Fruit fly (Drosophila melanogaster) whole organism, prepupa: Measurements from ENCODE around the gene ABCB7.

Experiments used
- Blimp-1 ChIP-seq: fragments of 200-800 bp; sonication (Bioruptor generic); optimal IDR thresholded peaks from 3 replicates; lab custom pipeline; 2017; ENCODE audit warnings: missing biosample characterization, missing genetic modification characterization, mild to moderate bottlenecking, moderate library complexity, missing genetic modification reagents
- CG10669 ChIP-seq: fragments of 200-800 bp; sonication (Bioruptor generic); optimal IDR thresholded peaks from 3 replicates; lab custom pipeline; 2018; ENCODE audit warnings: missing biosample characterization, mild to moderate bottlenecking, missing genetic modification characterization, moderate library complexity
- CG11294 ChIP-seq: fragments of 200-800 bp; sonication (Bioruptor generic); IDR thresholded peaks from 2 replicates; pipeline ENCODE4 v1.3.6; 2022; ENCODE audit warnings: missing biosample characterization, missing genetic modification characterization
- CG11902 ChIP-seq: fragments of 200-800 bp; sonication (Bioruptor generic); optimal IDR thresholded peaks from 3 replicates; lab custom pipeline; 2016; ENCODE audit warnings: missing biosample characterization, missing genetic modification characterization
- CG15336 ChIP-seq: fragments of 200-800 bp; sonication (Bioruptor generic); IDR thresholded peaks from 2 replicates; pipeline ENCODE4 v1.3.6; 2022; ENCODE audit warnings: missing biosample characterization, missing genetic modification characterization
- CG1621 ChIP-seq: fragments of 200-800 bp; sonication (Bioruptor generic); optimal IDR thresholded peaks from 3 replicates; lab custom pipeline; 2018; ENCODE audit warnings: missing biosample characterization, mild to moderate bottlenecking, missing genetic modification characterization
- CG16779 ChIP-seq: fragments of 200-800 bp; sonication (Bioruptor generic); optimal IDR thresholded peaks from 3 replicates; lab custom pipeline; 2017; ENCODE audit warnings: missing biosample characterization, mild to moderate bottlenecking, missing genetic modification characterization
- CG31627 ChIP-seq: fragments of 200-800 bp; sonication (Bioruptor generic); optimal IDR thresholded peaks from 3 replicates; lab custom pipeline; 2016; ENCODE audit warnings: missing biosample characterization, missing genetic modification characterization
- CG34406 ChIP-seq: fragments of 200-800 bp; sonication (Bioruptor generic); optimal IDR thresholded peaks from 3 replicates; lab custom pipeline; 2016; ENCODE audit warnings: missing biosample characterization, missing genetic modification characterization
- CG4318 ChIP-seq: fragments of 200-800 bp; sonication (Bioruptor generic); optimal IDR thresholded peaks from 3 replicates; lab custom pipeline; 2017; ENCODE audit warnings: missing biosample characterization, mild to moderate bottlenecking, missing genetic modification characterization
- CG6163 ChIP-seq: fragments of 200-800 bp; sonication (Bioruptor generic); IDR thresholded peaks from 3 replicates; pipeline ENCODE4 v1.3.6; 2022; ENCODE audit warnings: missing biosample characterization, missing genetic modification characterization
- CG6276 ChIP-seq: fragments of 200-800 bp; sonication (Bioruptor generic); optimal IDR thresholded peaks from 2 replicates; lab custom pipeline; 2017; ENCODE audit warnings: missing biosample characterization, mild to moderate bottlenecking, missing genetic modification characterization
- CG6808 ChIP-seq: fragments of 200-800 bp; sonication (Bioruptor generic); optimal IDR thresholded peaks from 3 replicates; lab custom pipeline; 2017; ENCODE audit warnings: missing biosample characterization, missing genetic modification characterization, mild to moderate bottlenecking, moderate library complexity, missing genetic modification reagents
- CG6854 ChIP-seq: fragments of 200-800 bp; sonication (Bioruptor generic); optimal IDR thresholded peaks from 2 replicates; lab custom pipeline; 2017; ENCODE audit warnings: missing biosample characterization, mild to moderate bottlenecking, missing genetic modification characterization
- CG7368 ChIP-seq: fragments of 200-800 bp; sonication (Bioruptor generic); optimal IDR thresholded peaks from 3 replicates; lab custom pipeline; 2016; ENCODE audit warnings: missing biosample characterization, missing genetic modification characterization
- CG8119 ChIP-seq: fragments of 200-800 bp; sonication (Bioruptor generic); IDR thresholded peaks from 3 replicates; pipeline ENCODE4 v1.3.6; 2022; ENCODE audit warnings: missing biosample characterization, missing genetic modification characterization
- CG8319 ChIP-seq: fragments of 200-800 bp; sonication (Bioruptor generic); optimal IDR thresholded peaks from 3 replicates; lab custom pipeline; 2016; ENCODE audit warnings: missing biosample characterization, missing genetic modification characterization
- Eip75B ChIP-seq: fragments of 200-800 bp; sonication (Bioruptor generic); optimal IDR thresholded peaks from 3 replicates; lab custom pipeline; 2016; ENCODE audit warnings: missing biosample characterization, missing genetic modification characterization
- Eip78C ChIP-seq: fragments of 200-800 bp; sonication (Bioruptor generic); peaks from one replicate; lab custom pipeline; 2016; ENCODE audit warnings: missing biosample characterization, missing genetic modification characterization
- Eip93F ChIP-seq: fragments of 200-800 bp; sonication (Bioruptor generic); optimal IDR thresholded peaks from 2 replicates; lab custom pipeline; 2016; ENCODE audit warnings: missing biosample characterization, mild to moderate bottlenecking, missing genetic modification characterization
- Ets21C ChIP-seq: fragments of 200-800 bp; sonication (Bioruptor generic); optimal IDR thresholded peaks from 3 replicates; lab custom pipeline; 2016; ENCODE audit warnings: missing biosample characterization, missing genetic modification characterization
- Ets96B ChIP-seq: fragments of 200-800 bp; optimal IDR thresholded peaks from 2 replicates; lab custom pipeline; 2019; ENCODE audit warnings: missing biosample characterization, mild to moderate bottlenecking, missing genetic modification characterization, moderate library complexity
- Gug ChIP-seq: fragments of 200-800 bp; sonication (Bioruptor generic); IDR thresholded peaks from 2 replicates; pipeline ENCODE4 v1.3.6; 2022; ENCODE audit warnings: missing biosample characterization, missing genetic modification characterization
- Hr38 ChIP-seq: sonication (Bioruptor generic); optimal IDR thresholded peaks from 2 replicates; lab custom pipeline; 2016; ENCODE audit warnings: missing biosample characterization, missing genetic modification characterization
- Hr39 ChIP-seq: fragments of 200-800 bp; sonication (Bioruptor generic); optimal IDR thresholded peaks from 2 replicates; lab custom pipeline; 2016; ENCODE audit warnings: missing biosample characterization, missing genetic modification characterization
- Hr4 ChIP-seq: fragments of 200-800 bp; sonication (Bioruptor generic); optimal IDR thresholded peaks from 3 replicates; lab custom pipeline; 2016; ENCODE audit warnings: missing biosample characterization, missing genetic modification characterization
- Sox102F ChIP-seq: fragments of 200-800 bp; sonication (Bioruptor generic); optimal IDR thresholded peaks from 2 replicates; lab custom pipeline; 2016; ENCODE audit warnings: missing biosample characterization, mild to moderate bottlenecking, missing genetic modification characterization
- Sox14 ChIP-seq: fragments of 200-800 bp; sonication (Bioruptor generic); optimal IDR thresholded peaks from 3 replicates; lab custom pipeline; 2016; ENCODE audit warnings: missing biosample characterization, missing genetic modification characterization
- Sox15 ChIP-seq: fragments of 200-800 bp; sonication (Bioruptor generic); optimal IDR thresholded peaks from 3 replicates; lab custom pipeline; 2016; ENCODE audit warnings: missing biosample characterization, missing genetic modification characterization
- achi ChIP-seq: fragments of 200-800 bp; sonication (Bioruptor generic); optimal IDR thresholded peaks from 3 replicates; lab custom pipeline; 2016; ENCODE audit warnings: missing biosample characterization, missing genetic modification characterization
- acj6 ChIP-seq: fragments of 200-800 bp; sonication (Bioruptor generic); optimal IDR thresholded peaks from 3 replicates; lab custom pipeline; 2016; ENCODE audit warnings: missing biosample characterization, missing genetic modification characterization
- dac ChIP-seq: fragments of 200-800 bp; sonication (Bioruptor generic); optimal IDR thresholded peaks from 2 replicates; lab custom pipeline; 2017; ENCODE audit warnings: missing biosample characterization, mild to moderate bottlenecking, missing genetic modification characterization
- dsx ChIP-seq: fragments of 200-800 bp; optimal IDR thresholded peaks from 3 replicates; lab custom pipeline; 2019; ENCODE audit warnings: missing biosample characterization, mild to moderate bottlenecking, missing genetic modification characterization, moderate library complexity; ENCODE audit not compliant: poor library complexity, severe bottlenecking
- eg ChIP-seq: fragments of 200-800 bp; sonication (Bioruptor generic); IDR thresholded peaks from 3 replicates; pipeline ENCODE4 v1.3.6; 2022; ENCODE audit warnings: missing biosample characterization, missing genetic modification characterization
- esn ChIP-seq: fragments of 200-800 bp; sonication (Bioruptor generic); optimal IDR thresholded peaks from 2 replicates; lab custom pipeline; 2016; ENCODE audit warnings: missing biosample characterization, mild to moderate bottlenecking, missing genetic modification characterization, moderate library complexity
- fd59A ChIP-seq: fragments of 200-800 bp; sonication (Bioruptor generic); optimal IDR thresholded peaks from 2 replicates; lab custom pipeline; 2017; ENCODE audit warnings: missing biosample characterization, mild to moderate bottlenecking, missing genetic modification characterization, missing genetic modification reagents
- fd85E ChIP-seq: fragments of 200-800 bp; sonication (Bioruptor generic); optimal IDR thresholded peaks from 3 replicates; lab custom pipeline; 2016; ENCODE audit warnings: missing biosample characterization, missing genetic modification characterization
- lz ChIP-seq: fragments of 200-800 bp; sonication (Bioruptor generic); optimal IDR thresholded peaks from 3 replicates; lab custom pipeline; 2016; ENCODE audit warnings: missing biosample characterization, missing genetic modification characterization
- pdm3 ChIP-seq: fragments of 200-800 bp; sonication (Bioruptor generic); optimal IDR thresholded peaks from 3 replicates; lab custom pipeline; 2016; ENCODE audit warnings: missing biosample characterization, missing genetic modification characterization
- salr ChIP-seq, 2 experiments: fragments of 200-800 bp; sonication (Bioruptor generic); optimal IDR thresholded peaks; 3 replicates each; lab custom pipeline; 2016 to 2018; ENCODE audit warnings: missing biosample characterization in 2 of 2, missing genetic modification characterization in 2 of 2, mild to moderate bottlenecking in 1 of 2
- spab ChIP-seq: fragments of 200-800 bp; sonication (Bioruptor generic); optimal IDR thresholded peaks from 2 replicates; lab custom pipeline; 2017; ENCODE audit warnings: missing biosample characterization, mild to moderate bottlenecking, missing genetic modification characterization, missing genetic modification reagents
- svp ChIP-seq: fragments of 200-800 bp; sonication (Bioruptor generic); peaks from one replicate; lab custom pipeline; 2016; ENCODE audit warnings: missing biosample characterization, missing genetic modification characterization
- topi ChIP-seq: fragments of 200-800 bp; sonication (Bioruptor generic); optimal IDR thresholded peaks from 3 replicates; lab custom pipeline; 2016; ENCODE audit warnings: missing biosample characterization, missing genetic modification characterization
- vri ChIP-seq: fragments of 200-800 bp; sonication (Bioruptor generic); optimal IDR thresholded peaks from 3 replicates; lab custom pipeline; 2016; ENCODE audit warnings: missing biosample characterization, mild to moderate bottlenecking, missing genetic modification characterization

Gene ABCB7

DNA sequence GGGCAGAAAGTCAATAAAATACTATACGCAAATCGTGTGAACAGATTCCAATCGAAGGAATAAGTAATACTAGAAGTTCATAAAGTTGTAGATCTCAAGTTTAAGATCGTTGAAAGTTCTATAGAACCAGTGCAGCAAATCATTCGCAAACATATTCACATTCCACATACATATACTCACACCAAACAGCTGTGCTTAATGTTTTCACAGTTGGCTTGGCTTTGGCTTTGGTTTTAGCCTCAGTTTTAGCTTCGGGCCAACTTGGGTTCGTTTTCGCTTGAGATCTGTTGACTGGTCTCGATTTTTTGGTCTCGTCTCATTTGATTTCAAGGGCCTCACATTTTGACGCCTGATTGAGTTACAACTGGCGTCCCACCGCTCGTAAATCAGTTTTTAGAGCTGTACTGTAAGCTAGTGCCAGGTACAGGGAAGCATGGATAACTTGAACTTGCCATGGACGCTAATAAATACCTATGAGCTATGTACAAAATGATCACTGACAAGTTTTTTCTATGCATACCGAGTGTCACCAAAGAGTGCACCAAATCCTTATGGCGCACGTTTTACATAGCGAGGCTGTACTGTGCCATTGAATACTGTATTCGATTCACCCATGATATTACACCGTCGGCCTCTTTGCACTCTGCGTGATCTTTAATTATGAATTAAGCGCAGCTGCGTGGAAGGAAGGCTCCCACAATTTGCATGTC, 30.9 kb upstream of the ABCB7 start (continued):
- peak; percentile 63 for TF ChIP-seq CG16779 (tag; lab: Kevin White, UChicago)
- TF ChIP-seq dac (GFP tag; lab: Kevin White, UChicago) = peak; percentile 26
- TF ChIP-seq CG6163 (GFP tag; lab: Robert Waterston, UW) = peak; percentile 93
- peak; percentile 82 for TF ChIP-seq Sox102F (GFP tag; lab: Kevin White, UChicago)
- peak; percentile 85 for TF ChIP-seq lz (GFP tag; lab: Kevin White, UChicago)
- peak; percentile 81 for TF ChIP-seq Ets21C
- peak; percentile 88 for TF ChIP-seq Sox14 (GFP tag; lab: Kevin White, UChicago)
- TF ChIP-seq CG11294 = 0 out of 2 replicates have a peak, but pooled peaks have one; percentile 39
- peak; percentile 93 for TF ChIP-seq Eip78C (GFP tag; lab: Kevin White, UChicago)
- TF ChIP-seq CG6808 (GFP tag; lab: Kevin White, UChicago) = peak; percentile 83
- TF ChIP-seq fd85E (GFP tag; lab: Kevin White, UChicago) = no peak
- TF ChIP-seq vri (GFP tag; lab: Kevin White, UChicago) = peak; percentile 51
- peak; percentile 82 for TF ChIP-seq Ets96B (tag; lab: Kevin White, UChicago)
- TF ChIP-seq CG1621 = peak; percentile 88
- TF ChIP-seq CG31627 (GFP tag; lab: Kevin White, UChicago) = peak; percentile 91
- peak; percentile 81 for TF ChIP-seq fd59A (GFP tag; lab: Kevin White, UChicago)
- peak; percentile 79 for TF ChIP-seq spab (GFP tag; lab: Kevin White, UChicago)
- peak; percentile 76 for TF ChIP-seq eg (GFP tag; lab: Robert Waterston, UW)
- no peak for TF ChIP-seq Eip93F (GFP tag; lab: Kevin White, UChicago)
- peak; percentile 89 for TF ChIP-seq CG11902 (GFP tag; lab: Kevin White, UChicago)
- TF ChIP-seq Hr4 (GFP tag; lab: Kevin White, UChicago) = peak; percentile 80
- TF ChIP-seq CG34406 (GFP tag; lab: Kevin White, UChicago) = peak; percentile 84
- TF ChIP-seq, all 60 proteins: peak for 55

DNA sequence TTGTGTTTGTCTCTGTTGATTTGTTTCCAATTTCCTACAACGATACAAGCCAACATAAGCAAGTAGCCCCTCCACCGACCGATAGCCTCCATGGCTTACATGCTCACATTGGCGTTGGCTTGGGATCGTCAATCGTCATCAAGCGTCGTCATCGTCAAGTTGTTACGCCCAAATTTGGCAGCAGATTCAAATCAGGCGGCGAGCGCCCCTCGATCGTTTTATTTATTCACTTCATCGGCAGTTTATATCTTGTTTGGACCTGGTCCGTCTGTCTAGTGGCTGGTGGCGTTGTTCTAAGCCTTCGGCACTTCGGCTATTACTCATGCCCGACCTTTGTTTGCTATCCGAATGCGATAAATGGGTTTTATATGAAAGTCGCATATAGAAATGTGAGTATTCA, 28.0 kb upstream of the ABCB7 start:
- TF ChIP-seq esn (GFP tag; lab: Kevin White, UChicago) (no peak), svp (no peak), CG10669 (GFP tag; lab: Kevin White, UChicago) (no peak), vri (GFP tag; lab: Kevin White, UChicago) (no peak), topi (GFP tag; lab: Kevin White, UChicago) (no peak), fd85E (GFP tag; lab: Kevin White, UChicago) (no peak), Sox102F (GFP tag; lab: Kevin White, UChicago) (no peak), CG31627 (GFP tag; lab: Kevin White, UChicago) (no peak), Ets21C (no peak), Sox14 (GFP tag; lab: Kevin White, UChicago) (no peak), lz (GFP tag; lab: Kevin White, UChicago) (no peak), CG8119 (GFP tag; lab: Robert Waterston, UW) (no peak), CG6854 (GFP tag; lab: Kevin White, UChicago) (no peak), Eip75B (no peak), pdm3 (GFP tag; lab: Kevin White, UChicago) (no peak), dsx (GFP tag; lab: Kevin White, UChicago) (no peak), Hr38 (no peak), Blimp-1 (GFP tag; lab: Kevin White, UChicago) (no peak), salr (GFP tag; optimal IDR thresholded peaks at IDR 0.05; lab: Kevin White, UChicago) (no peak)

DNA sequence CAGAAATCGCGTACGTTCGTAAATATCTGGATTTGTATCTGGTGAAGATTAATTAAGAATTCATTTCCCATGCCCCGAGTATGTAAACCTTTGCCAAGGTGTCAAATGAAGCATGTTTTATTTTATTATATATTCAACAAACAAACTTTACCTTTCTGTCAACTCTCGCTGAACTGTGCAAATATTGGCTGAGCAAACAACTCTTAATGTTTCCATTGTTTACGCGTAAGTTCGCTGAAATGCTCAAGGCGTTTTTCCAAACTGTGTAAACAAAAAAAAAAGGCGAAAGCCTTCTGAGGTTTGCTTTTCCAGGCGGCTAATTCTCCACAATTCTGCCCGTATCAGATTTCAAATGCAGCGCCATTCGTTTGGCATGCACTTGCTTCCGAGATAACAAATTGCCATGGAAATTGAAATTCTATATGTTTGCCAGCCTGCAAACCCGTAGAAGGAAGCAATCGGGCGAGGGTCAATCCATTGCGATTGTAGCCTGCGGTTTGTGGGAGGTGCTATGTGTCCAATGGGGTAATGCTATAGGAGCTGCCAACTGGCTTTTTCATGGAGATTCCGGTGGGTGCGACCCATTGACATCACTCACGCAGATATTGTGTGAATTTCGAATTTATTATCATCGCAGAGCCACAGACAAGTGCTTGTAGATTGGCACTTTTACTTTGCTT, 26.4 kb upstream of the ABCB7 start:
- TF ChIP-seq vri (GFP tag; lab: Kevin White, UChicago) (peak; percentile 97), acj6 (GFP tag; lab: Kevin White, UChicago) (peak; percentile 70), Hr39 (GFP tag; lab: Kevin White, UChicago) (no peak), CG34406 (GFP tag; lab: Kevin White, UChicago) (peak; percentile 85), svp (peak; percentile 90), Eip75B (peak; percentile 78), topi (GFP tag; lab: Kevin White, UChicago) (peak; percentile 76), esn (GFP tag; lab: Kevin White, UChicago) (peak; percentile 90), Gug (GFP tag; lab: Robert Waterston, UW) (no peak), Ets96B (tag; lab: Kevin White, UChicago) (peak; percentile 50), CG4318 (GFP tag; lab: Kevin White, UChicago) (no peak), CG7368 (GFP tag; lab: Kevin White, UChicago) (peak; percentile 82), CG11294 (no peak), Hr4 (GFP tag; lab: Kevin White, UChicago) (no peak), Sox15 (GFP tag; lab: Kevin White, UChicago) (no peak), CG15336 (GFP tag; lab: Robert Waterston, UW) (0 out of 2 replicates have a peak, but pooled peaks have one; percentile 19), achi (GFP tag; lab: Kevin White, UChicago) (peak; percentile 68), CG6276 (GFP tag; lab: Kevin White, UChicago) (no peak), CG8319 (GFP tag; lab: Kevin White, UChicago) (peak; percentile 73), dsx (GFP tag; lab: Kevin White, UChicago) (peak; percentile 50)
